Worm (Caenorhabditis elegans) whole organism, mixed stage, embryonic: Measurements from ENCODE around the gene T05E12.8.

Source experiments
- M03D4.4 ChIP-seq: sonication (generic microtip); optimal IDR thresholded peaks from 2 replicates; lab custom pipeline; 2017; ENCODE audit warnings: mild to moderate bottlenecking, missing genetic modification characterization, missing compliant biosample characterization
- bed-3 ChIP-seq: fragments of 200-800 bp; sonication (Bioruptor generic); optimal IDR thresholded peaks from 3 replicates; lab custom pipeline; 2018; ENCODE audit warnings: mild to moderate bottlenecking, missing genetic modification characterization, moderate library complexity, missing compliant biosample characterization
- blmp-1 ChIP-seq: fragments of 150-350 bp; optimal IDR thresholded peaks from 2 replicates; lab custom pipeline; 2014; ENCODE audit warnings: missing biosample characterization, missing genetic modification characterization
- ceh-39 ChIP-seq: fragments of 150-350 bp; optimal IDR thresholded peaks from 2 replicates; lab custom pipeline; 2014; ENCODE audit warnings: missing biosample characterization, missing genetic modification characterization
- ceh-83 ChIP-seq: fragments of 200-800 bp; sonication (Bioruptor generic); optimal IDR thresholded peaks from 2 replicates; lab custom pipeline; 2018; ENCODE audit warnings: mild to moderate bottlenecking, missing genetic modification characterization, missing compliant biosample characterization
- ces-1 ChIP-seq: fragments of 150-350 bp; optimal IDR thresholded peaks from 2 replicates; lab custom pipeline; 2014; ENCODE audit warnings: missing biosample characterization, missing genetic modification reagents, missing genetic modification characterization
- cnd-1 ChIP-seq: fragments of 200-800 bp; sonication (Bioruptor generic); optimal IDR thresholded peaks from 2 replicates; lab custom pipeline; 2018; ENCODE audit warnings: mild to moderate bottlenecking, missing genetic modification characterization, missing compliant biosample characterization
- drap-1 ChIP-seq: fragments of 200-800 bp; sonication (Bioruptor generic); optimal IDR thresholded peaks from 3 replicates; lab custom pipeline; 2018; ENCODE audit warnings: mild to moderate bottlenecking, missing genetic modification characterization, missing compliant biosample characterization
- elt-1 ChIP-seq: sonication (generic microtip); optimal IDR thresholded peaks from 2 replicates; lab custom pipeline; 2017; ENCODE audit warnings: missing genetic modification characterization, mild to moderate bottlenecking, missing compliant biosample characterization, antibody characterized with exemption, moderate library complexity, borderline replicate concordance; ENCODE audit not compliant: insufficient read depth
- elt-3 ChIP-seq: fragments of 150-350 bp; optimal IDR thresholded peaks from 2 replicates; lab custom pipeline; 2014; ENCODE audit warnings: missing biosample characterization, missing genetic modification characterization
- flh-1 ChIP-seq: fragments of 200-800 bp; sonication (Bioruptor generic); optimal IDR thresholded peaks from 2 replicates; lab custom pipeline; 2018; ENCODE audit warnings: mild to moderate bottlenecking, missing genetic modification characterization, moderate library complexity, missing compliant biosample characterization
- ham-2 ChIP-seq: fragments of 200-800 bp; sonication (Bioruptor generic); optimal IDR thresholded peaks from 2 replicates; lab custom pipeline; 2018; ENCODE audit warnings: mild to moderate bottlenecking, missing genetic modification characterization, missing compliant biosample characterization
- hlh-1 ChIP-seq: fragments of 150-350 bp; optimal IDR thresholded peaks from 2 replicates; lab custom pipeline; 2014; ENCODE audit warnings: missing biosample characterization, missing genetic modification reagents, missing genetic modification characterization
- lin-13 ChIP-seq: fragments of 150-350 bp; optimal IDR thresholded peaks from 2 replicates; lab custom pipeline; 2014; ENCODE audit warnings: missing biosample characterization, missing genetic modification characterization
- lin-32 ChIP-seq: fragments of 200-800 bp; sonication (Bioruptor generic); optimal IDR thresholded peaks from 2 replicates; lab custom pipeline; 2018; ENCODE audit warnings: mild to moderate bottlenecking, missing genetic modification characterization, missing compliant biosample characterization
- lsy-2 ChIP-seq: fragments of 150-350 bp; optimal IDR thresholded peaks from 2 replicates; lab custom pipeline; 2014; ENCODE audit warnings: missing biosample characterization, missing genetic modification characterization
- mab-5 ChIP-seq: fragments of 150-350 bp; optimal IDR thresholded peaks from 2 replicates; lab custom pipeline; 2014; ENCODE audit warnings: missing biosample characterization, missing genetic modification characterization
- mep-1 ChIP-seq: fragments of 150-350 bp; optimal IDR thresholded peaks from 2 replicates; lab custom pipeline; 2017; ENCODE audit warnings: missing biosample characterization, missing genetic modification reagents, missing genetic modification characterization, inconsistent platforms
- mls-2 ChIP-seq: sonication (generic microtip); optimal IDR thresholded peaks from 2 replicates; lab custom pipeline; 2016; ENCODE audit warnings: mild to moderate bottlenecking, missing genetic modification characterization, moderate library complexity, missing compliant biosample characterization
- nhr-12 ChIP-seq: fragments of 150-350 bp; optimal IDR thresholded peaks from 2 replicates; lab custom pipeline; 2014; ENCODE audit warnings: missing biosample characterization, missing genetic modification characterization
- nhr-2 ChIP-seq: fragments of 150-350 bp; optimal IDR thresholded peaks from 2 replicates; lab custom pipeline; 2014; ENCODE audit warnings: missing biosample characterization, missing genetic modification characterization
- nhr-237 ChIP-seq: fragments of 150-350 bp; optimal IDR thresholded peaks from 2 replicates; lab custom pipeline; 2014; ENCODE audit warnings: missing biosample characterization, missing genetic modification characterization
- nhr-28 ChIP-seq: fragments of 150-350 bp; optimal IDR thresholded peaks from 2 replicates; lab custom pipeline; 2014; ENCODE audit warnings: missing biosample characterization, missing genetic modification characterization
- nhr-76 ChIP-seq: sonication (generic microtip); optimal IDR thresholded peaks from 2 replicates; lab custom pipeline; 2017; ENCODE audit warnings: missing biosample characterization, missing genetic modification characterization
- pha-4 ChIP-seq: fragments of 150-350 bp; optimal IDR thresholded peaks from 2 replicates; lab custom pipeline; 2018; ENCODE audit warnings: missing biosample characterization, missing genetic modification reagents, missing genetic modification characterization
- sem-2 ChIP-seq: fragments of 200-800 bp; sonication (Bioruptor generic); optimal IDR thresholded peaks from 2 replicates; lab custom pipeline; 2018; ENCODE audit warnings: mild to moderate bottlenecking, missing genetic modification characterization, missing compliant biosample characterization
- snpc-4 ChIP-seq: fragments of 150-350 bp; optimal IDR thresholded peaks from 2 replicates; lab custom pipeline; 2014; ENCODE audit warnings: missing biosample characterization, missing genetic modification characterization
- sptf-1 ChIP-seq: sonication (generic microtip); optimal IDR thresholded peaks from 2 replicates; lab custom pipeline; 2017; ENCODE audit warnings: mild to moderate bottlenecking, missing genetic modification characterization, moderate library complexity, missing compliant biosample characterization
- tbx-8 ChIP-seq: fragments of 200-800 bp; sonication (Bioruptor generic); optimal IDR thresholded peaks from 2 replicates; lab custom pipeline; 2018; ENCODE audit warnings: mild to moderate bottlenecking, missing genetic modification characterization, moderate library complexity, missing compliant biosample characterization
- unc-120 ChIP-seq: sonication (generic microtip); optimal IDR thresholded peaks from 2 replicates; lab custom pipeline; 2017; ENCODE audit warnings: missing genetic modification characterization, missing compliant biosample characterization; ENCODE audit not compliant: poor library complexity, severe bottlenecking
- unc-39 ChIP-seq: fragments of 150-350 bp; optimal IDR thresholded peaks from 2 replicates; lab custom pipeline; 2014; ENCODE audit warnings: missing biosample characterization, missing genetic modification characterization
- unc-62 ChIP-seq: fragments of 150-350 bp; optimal IDR thresholded peaks from 2 replicates; lab custom pipeline; 2014; ENCODE audit warnings: missing biosample characterization, missing genetic modification reagents, missing genetic modification characterization
- zip-8 ChIP-seq: fragments of 150-350 bp; optimal IDR thresholded peaks from 2 replicates; lab custom pipeline; 2014; ENCODE audit warnings: missing biosample characterization, missing genetic modification characterization
- ztf-11 ChIP-seq: fragments of 150-350 bp; optimal IDR thresholded peaks from 2 replicates; lab custom pipeline; 2014; ENCODE audit warnings: missing biosample characterization, missing genetic modification characterization

T05E12.8 gene

ce11 chrV:17075900-17076299, 7.0 kb downstream of the T05E12.8 start, which contains the start of gene str-125:
TSS of gene str-125 (minus strand) at chrV:17076000.
- no peak for TF ChIP-seq bed-3 (GFP tag; lab: Kevin White, UChicago)
- no peak for TF ChIP-seq ces-1
- TF ChIP-seq unc-120 (tag; lab: Kevin White, UChicago) = no peak
- no peak for TF ChIP-seq cnd-1 (tag; lab: Kevin White, UChicago)
- no peak for TF ChIP-seq mep-1 (tag; lab: Kevin White, UChicago)
- TF ChIP-seq nhr-2 = no peak
- no peak for TF ChIP-seq snpc-4 (tag; lab: Kevin White, UChicago)
- no peak for TF ChIP-seq lin-32
- TF ChIP-seq lin-13 = no peak
- no peak for TF ChIP-seq nhr-12 (tag; lab: Kevin White, UChicago)
- TF ChIP-seq sptf-1 = no peak
- no peak for TF ChIP-seq elt-3 (tag; lab: Kevin White, UChicago)
- TF ChIP-seq hlh-1 = no peak
- TF ChIP-seq ceh-39 = no peak
- TF ChIP-seq elt-1 = no peak
- no peak for TF ChIP-seq flh-1 (GFP tag; lab: Kevin White, UChicago)
- no peak for TF ChIP-seq ceh-83 (GFP tag; lab: Kevin White, UChicago)
- TF ChIP-seq ztf-11 (tag; lab: Kevin White, UChicago) = no peak
- TF ChIP-seq M03D4.4 = no peak
- no peak for TF ChIP-seq drap-1

DNA sequence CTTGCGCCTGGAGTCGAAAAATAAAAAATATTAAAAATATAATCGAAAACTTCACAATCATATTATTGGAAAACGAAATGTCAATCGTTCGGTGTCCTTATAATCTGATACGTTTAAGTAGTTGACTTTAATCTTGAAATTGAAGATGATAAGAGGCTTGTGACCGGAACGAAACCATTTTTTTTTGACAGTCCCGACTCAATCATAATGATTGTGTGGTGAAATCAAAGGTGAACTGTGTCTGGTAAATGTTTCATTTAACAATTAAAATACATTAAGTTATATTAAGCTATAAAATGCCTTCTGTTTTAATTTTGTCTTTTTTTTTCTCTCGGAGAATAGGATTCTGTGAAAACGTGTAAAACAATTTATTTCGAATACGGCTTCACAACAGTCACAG, 8.9 kb downstream of the T05E12.8 start, which contains the start of gene T05E12.3:
Gene T05E12.3, minus strand, starts transcription at position 101 of the 400 bp plus-strand sequence.
- no peak for TF ChIP-seq ceh-83 (GFP tag; lab: Kevin White, UChicago)
- no peak for TF ChIP-seq nhr-12 (tag; lab: Kevin White, UChicago)
- no peak for TF ChIP-seq sem-2 (GFP tag; lab: Kevin White, UChicago)
- no peak for TF ChIP-seq sptf-1
- TF ChIP-seq pha-4 (tag; lab: Kevin White, UChicago) = no peak
- no peak for TF ChIP-seq nhr-237 (tag; lab: Kevin White, UChicago)
- no peak for TF ChIP-seq nhr-76
- no peak for TF ChIP-seq M03D4.4
- TF ChIP-seq flh-1 (GFP tag; lab: Kevin White, UChicago) = no peak
- no peak for TF ChIP-seq nhr-2
- no peak for TF ChIP-seq cnd-1 (tag; lab: Kevin White, UChicago)
- TF ChIP-seq mls-2 (tag; lab: Kevin White, UChicago) = no peak
- no peak for TF ChIP-seq drap-1
- TF ChIP-seq blmp-1 (tag; lab: Kevin White, UChicago) = no peak
- TF ChIP-seq lsy-2 = no peak
- TF ChIP-seq ces-1 = no peak
- no peak for TF ChIP-seq ceh-39
- TF ChIP-seq elt-1 = no peak
- no peak for TF ChIP-seq ztf-11 (tag; lab: Kevin White, UChicago)
- TF ChIP-seq zip-8 = no peak

DNA sequence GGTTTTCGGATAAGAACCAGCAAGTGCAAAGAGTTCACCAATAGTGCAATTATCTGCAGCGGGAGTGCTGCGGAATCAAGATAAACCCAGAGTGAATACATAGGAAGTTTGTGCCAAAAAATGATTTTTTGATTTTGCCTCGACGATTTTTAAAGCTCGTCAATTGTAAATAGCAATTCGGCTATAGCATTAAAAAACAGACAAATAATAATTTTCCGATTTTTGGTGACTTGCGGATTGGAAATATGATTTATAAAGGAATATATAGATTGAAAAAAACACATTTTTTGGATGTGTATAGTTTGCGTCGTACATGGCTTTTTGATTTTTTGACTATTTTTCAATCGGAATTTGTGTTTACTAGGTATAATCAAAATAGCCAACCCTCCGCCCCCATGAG, 10.9 kb downstream of the T05E12.8 start, which contains the start of gene srw-20:
Gene srw-20, minus strand, starts transcription at position 101 of the 400 bp plus-strand sequence.
- TF ChIP-seq zip-8 (no peak), mab-5 (tag; lab: Kevin White, UChicago) (no peak), tbx-8 (no peak), unc-39 (tag; lab: Kevin White, UChicago) (no peak), nhr-12 (tag; lab: Kevin White, UChicago) (no peak), nhr-237 (tag; lab: Kevin White, UChicago) (no peak), mls-2 (tag; lab: Kevin White, UChicago) (no peak), lin-32 (no peak), drap-1 (no peak), snpc-4 (tag; lab: Kevin White, UChicago) (no peak), unc-120 (tag; lab: Kevin White, UChicago) (no peak), nhr-76 (no peak), ztf-11 (tag; lab: Kevin White, UChicago) (no peak), ceh-39 (no peak)

- TF ChIP-seq nhr-2 = no peak
- TF ChIP-seq tbx-8 = no peak
- TF ChIP-seq ham-2 (GFP tag; lab: Kevin White, UChicago) = no peak
- no peak for TF ChIP-seq nhr-28 (tag; lab: Kevin White, UChicago)
- TF ChIP-seq unc-62 (GFP tag; lab: Kevin White, UChicago) = no peak
- no peak for TF ChIP-seq blmp-1 (tag; lab: Kevin White, UChicago)
- no peak for TF ChIP-seq drap-1
- TF ChIP-seq lsy-2 = no peak
- TF ChIP-seq cnd-1 (tag; lab: Kevin White, UChicago) = no peak
- TF ChIP-seq hlh-1 = no peak
- no peak for TF ChIP-seq unc-39 (tag; lab: Kevin White, UChicago)
- no peak for TF ChIP-seq nhr-237 (tag; lab: Kevin White, UChicago)
- no peak for TF ChIP-seq M03D4.4
- TF ChIP-seq ceh-39 = no peak
- TF ChIP-seq lin-32 = no peak
- no peak for TF ChIP-seq ztf-11 (tag; lab: Kevin White, UChicago)
- no peak for TF ChIP-seq bed-3 (GFP tag; lab: Kevin White, UChicago)
- no peak for TF ChIP-seq sptf-1
- TF ChIP-seq, all 35 proteins: peak for 0
These were observed 13.8 kb downstream of the T05E12.8 start, which contains the start of gene T05E12.9 for ce11 chrV:17082718-17083117. TSS of gene T05E12.9 (minus strand) at chrV:17082818.
